Fruit fly (Drosophila melanogaster): Measurements from ENCODE around the gene eIF2Balpha.
"Not testable (repeated sequence)": the region's sequence is repeated elsewhere in the genome, so short reads cannot be mapped to it uniquely, and the experiment has no call there.

The eIF2Balpha gene

dm6 chr3R:29935756-29936155, at the start of gene eIF2Balpha, which contains the start of gene Vps13B:
Gene eIF2Balpha (minus strand): TSS chr3R:29935888.
Gene Vps13B (plus strand): TSS chr3R:29935978.
- TF ChIP-seq CG17801 (GFP tag; optimal IDR thresholded peaks at IDR 0.05; ENCODE audit: partially characterized antibody), result peak; percentile 71

- TF ChIP-seq CG17801 (GFP tag; optimal IDR thresholded peaks at IDR 0.05; ENCODE audit: partially characterized antibody), result no peak
Observed at dm6 chr3R:29985219-29985618, 49.5 kb upstream of the eIF2Balpha start.

DNA sequence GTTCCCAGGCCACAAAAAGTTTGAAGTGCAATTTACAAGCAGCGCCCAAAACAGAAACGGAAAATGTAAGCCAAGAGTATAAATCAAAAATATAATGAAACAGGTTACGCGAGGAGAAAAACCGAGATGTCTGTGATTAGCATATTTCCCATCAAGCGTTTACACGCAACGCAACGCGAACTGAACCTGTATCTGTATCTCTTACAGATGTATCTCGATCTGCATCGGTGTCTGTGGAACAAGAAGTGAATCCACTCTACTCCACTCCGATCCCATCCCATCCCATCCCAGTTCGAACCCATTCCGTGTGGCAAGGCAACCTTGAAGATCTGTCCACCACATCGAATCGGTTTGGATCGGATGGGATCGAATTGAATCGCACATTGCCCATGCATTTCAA, 48.2 kb upstream of the eIF2Balpha start:
- no peak for TF ChIP-seq CG17801 (GFP tag; optimal IDR thresholded peaks at IDR 0.05; ENCODE audit: partially characterized antibody)

DNA sequence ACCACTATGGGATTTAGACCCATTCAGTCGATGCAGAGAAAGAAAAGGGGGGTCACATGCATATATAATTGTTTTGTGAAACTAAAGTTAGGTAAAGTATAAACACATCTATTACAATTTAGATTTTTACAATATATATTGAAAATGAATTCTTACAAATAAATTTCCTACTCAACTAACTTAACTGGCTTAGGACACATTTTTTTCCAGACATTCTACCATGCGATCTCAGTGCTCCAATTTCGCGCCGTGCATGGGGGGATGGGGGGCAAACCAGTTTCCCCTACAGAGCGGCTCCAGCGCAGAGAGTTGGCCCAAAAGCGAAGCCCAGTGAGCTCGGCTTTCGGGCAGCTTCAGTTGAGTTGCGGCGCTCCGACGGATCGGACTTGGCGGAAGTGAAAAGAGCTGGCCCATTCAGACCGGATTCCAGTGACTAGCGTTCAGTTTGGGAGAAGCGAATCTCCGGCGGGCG, 47.4 kb upstream of the eIF2Balpha start, which contains the start of gene CG7896:
Gene CG7896, plus strand, starts transcription at position 354 of the 472 bp plus-strand sequence.
- TF ChIP-seq CG17801 (GFP tag; optimal IDR thresholded peaks at IDR 0.05; ENCODE audit: partially characterized antibody), result no peak

DNA sequence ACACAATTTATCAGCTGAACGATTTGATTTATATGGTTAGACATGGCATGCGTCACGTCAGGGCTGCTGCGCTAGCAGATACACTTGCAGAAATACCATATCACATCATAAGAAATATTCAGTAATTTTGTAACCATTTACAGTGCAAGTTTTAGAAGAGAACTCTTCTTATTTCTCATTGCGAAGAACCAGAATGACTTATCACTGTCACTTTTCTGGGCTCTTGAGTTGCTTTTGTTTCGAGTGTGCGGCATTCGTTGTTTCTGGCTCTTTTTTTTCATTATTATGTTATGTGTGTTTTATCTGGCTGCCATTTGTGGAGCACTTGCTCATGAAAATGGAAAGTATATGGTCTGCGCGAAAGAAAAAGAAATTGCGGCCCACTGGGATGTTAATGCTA, 46.3 kb upstream of the eIF2Balpha start:
- no peak for TF ChIP-seq CG17801 (GFP tag; optimal IDR thresholded peaks at IDR 0.05; ENCODE audit: partially characterized antibody)

dm6 chr3R:29981479-29981878, 45.8 kb upstream of the eIF2Balpha start:
- no peak for TF ChIP-seq CG17801 (GFP tag; optimal IDR thresholded peaks at IDR 0.05; ENCODE audit: partially characterized antibody)

- TF ChIP-seq CG17801 (GFP tag; optimal IDR thresholded peaks at IDR 0.05; ENCODE audit: partially characterized antibody), result no peak
Observed at dm6 chr3R:29978595-29978994, 42.9 kb upstream of the eIF2Balpha start.

DNA sequence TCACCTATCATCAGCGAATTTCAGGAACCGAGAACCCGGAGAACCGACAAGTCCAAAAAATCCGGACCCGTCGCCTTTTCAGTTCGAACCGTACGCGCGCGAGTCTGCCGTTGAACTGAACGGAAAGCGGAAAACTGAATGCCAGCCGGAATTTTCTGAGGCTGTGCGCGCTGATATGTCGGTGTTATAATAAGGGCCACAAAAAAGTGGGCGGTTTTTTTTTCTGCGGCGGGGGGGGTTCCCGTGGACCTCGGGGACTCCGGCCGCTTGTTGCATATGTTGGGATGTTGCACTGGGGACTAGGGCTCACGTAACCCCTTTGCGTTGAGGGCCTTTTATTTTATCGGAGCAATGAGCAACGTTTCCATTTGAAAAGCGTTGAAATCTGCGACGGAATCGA, 33.7 kb upstream of the eIF2Balpha start, which contains the start of gene TkR99D:
Gene TkR99D, minus strand, starts transcription at position 101 of the 400 bp plus-strand sequence.
- TF ChIP-seq CG17801 (GFP tag; optimal IDR thresholded peaks at IDR 0.05; ENCODE audit: partially characterized antibody), result no peak

dm6 chr3R:29963102-29963501, 27.4 kb upstream of the eIF2Balpha start:
- TF ChIP-seq CG17801 (GFP tag; optimal IDR thresholded peaks at IDR 0.05; ENCODE audit: partially characterized antibody), result no peak

DNA sequence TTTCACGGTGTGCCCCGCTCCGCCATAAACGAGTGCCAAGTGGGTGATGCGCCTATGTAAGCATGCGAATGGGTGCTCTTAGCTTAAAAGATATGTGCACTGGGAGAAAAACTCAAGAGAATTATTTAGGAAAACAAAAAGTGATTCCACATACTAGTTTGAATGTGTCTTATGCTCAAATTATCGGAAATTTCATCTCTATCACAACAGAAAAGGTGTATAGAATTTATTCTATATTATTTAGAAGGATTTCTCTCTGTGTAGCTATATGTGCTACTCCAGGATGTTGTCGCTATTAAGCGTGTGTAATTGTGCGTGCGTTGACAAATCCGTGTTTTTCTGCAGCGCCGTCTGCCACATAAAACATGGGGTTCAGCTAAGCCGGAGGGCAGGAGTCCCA, 23.6 kb upstream of the eIF2Balpha start:
- no peak for TF ChIP-seq CG17801 (GFP tag; optimal IDR thresholded peaks at IDR 0.05; ENCODE audit: partially characterized antibody)

dm6 chr3R:29933007-29933464, 2.7 kb downstream of the eIF2Balpha start, which contains the start of the genes Cog7, CG42557 and CG42558:
Gene Cog7 (minus strand): TSS chr3R:29933057.
Gene CG42557 (plus strand): TSS chr3R:29933287.
Gene CG42558 (plus strand): TSS chr3R:29933287.
- peak; percentile 10 for TF ChIP-seq CG17801 (GFP tag; optimal IDR thresholded peaks at IDR 0.05; ENCODE audit: partially characterized antibody)

- TF ChIP-seq CG17801 (GFP tag; optimal IDR thresholded peaks at IDR 0.05; ENCODE audit: partially characterized antibody), result no peak
Observed at dm6 chr3R:29930286-29930685, 5.4 kb downstream of the eIF2Balpha start, which contains the start of gene alpha-Man-Ic. Gene alpha-Man-Ic (minus strand): TSS chr3R:29930386.

dm6 chr3R:29926955-29927354, 8.7 kb downstream of the eIF2Balpha start, which contains the start of gene CG15522:
Gene CG15522 (plus strand): TSS chr3R:29927255.
- TF ChIP-seq CG17801 (GFP tag; optimal IDR thresholded peaks at IDR 0.05; ENCODE audit: partially characterized antibody), result no peak

dm6 chr3R:29926089-29926488, 9.6 kb downstream of the eIF2Balpha start, which contains the start of gene Jon99Ci:
Gene Jon99Ci (minus strand): TSS chr3R:29926189.
- TF ChIP-seq CG17801 (GFP tag; optimal IDR thresholded peaks at IDR 0.05; ENCODE audit: partially characterized antibody), result no peak

DNA sequence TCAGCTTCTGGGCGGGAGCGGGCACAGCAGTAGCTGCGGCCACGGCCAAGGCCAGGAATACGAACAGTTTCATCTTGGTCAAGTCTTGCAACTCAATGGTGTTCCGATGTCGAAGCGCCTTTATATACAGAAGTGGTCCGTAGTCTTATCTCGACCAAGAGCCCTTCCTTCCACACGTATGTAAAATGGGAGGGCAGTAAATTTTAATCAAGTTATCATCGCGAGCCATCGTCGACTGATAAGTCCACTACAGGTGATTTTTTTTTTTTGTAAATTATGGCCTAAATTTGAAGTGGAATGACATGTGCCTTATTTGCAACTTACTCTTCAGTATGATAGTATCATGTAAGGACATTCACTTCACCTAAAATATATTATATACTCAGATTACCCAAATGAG, 11.2 kb downstream of the eIF2Balpha start, which contains the start of gene Jon99Cii:
Gene Jon99Cii, minus strand, starts transcription at position 101 of the 400 bp plus-strand sequence.
- not testable (repeated sequence) for TF ChIP-seq CG17801 (GFP tag; optimal IDR thresholded peaks at IDR 0.05; ENCODE audit: partially characterized antibody)

dm6 chr3R:29921916-29922315, 13.8 kb downstream of the eIF2Balpha start, which contains the start of gene Jon99Ciii:
Gene Jon99Ciii (plus strand): TSS chr3R:29922216.
- not testable (repeated sequence) for TF ChIP-seq CG17801 (GFP tag; optimal IDR thresholded peaks at IDR 0.05; ENCODE audit: partially characterized antibody)
